Worm (Caenorhabditis elegans) whole organism, midembryonic: ENCODE results near the gene ugt-55.

ENCODE experiments used
- T22C8.4 ChIP-seq: fragments of 200-800 bp; sonication (Bioruptor generic); IDR thresholded peaks from 2 replicates; pipeline ENCODE4 v1.3.6; 2022; ENCODE audit warnings: missing genetic modification characterization, missing compliant biosample characterization
- cog-1 ChIP-seq: sonication (generic microtip); optimal IDR thresholded peaks from 2 replicates; lab custom pipeline; 2016; ENCODE audit warnings: missing genetic modification characterization, missing compliant biosample characterization
- flt-1 ChIP-seq: fragments of 200-800 bp; sonication (Bioruptor generic); IDR thresholded peaks from 2 replicates; pipeline ENCODE4 v1.3.6; 2022; ENCODE audit warnings: missing genetic modification characterization, missing compliant biosample characterization
- klf-2 ChIP-seq: fragments of 200-800 bp; sonication (Bioruptor generic); conservative IDR thresholded peaks from 2 replicates; pipeline ENCODE4 v1.3.6; 2022; ENCODE audit warnings: missing genetic modification reagents, missing genetic modification characterization, missing compliant biosample characterization
- med-1 ChIP-seq: sonication (generic microtip); optimal IDR thresholded peaks from 2 replicates; lab custom pipeline; 2017; ENCODE audit warnings: missing genetic modification characterization, mild to moderate bottlenecking, missing compliant biosample characterization, antibody characterized with exemption, missing genetic modification reagents; ENCODE audit not compliant: insufficient read depth
- ref-1 ChIP-seq: fragments of 200-800 bp; sonication (Bioruptor generic); conservative IDR thresholded peaks from 2 replicates; pipeline ENCODE4 v1.3.6; 2022; ENCODE audit warnings: missing genetic modification reagents, missing genetic modification characterization, missing compliant biosample characterization
- tab-1 ChIP-seq: fragments of 200-800 bp; sonication (Bioruptor generic); IDR thresholded peaks from 2 replicates; pipeline ENCODE4 v1.3.6; 2022; ENCODE audit warnings: missing genetic modification characterization, missing compliant biosample characterization
- ztf-23 ChIP-seq: fragments of 200-800 bp; sonication (Bioruptor generic); IDR thresholded peaks from 2 replicates; pipeline ENCODE4 v1.3.6; 2022; ENCODE audit warnings: missing genetic modification reagents, missing genetic modification characterization, missing compliant biosample characterization
- ztf-29 ChIP-seq: fragments of 200-800 bp; sonication (Bioruptor generic); IDR thresholded peaks from 2 replicates; pipeline ENCODE4 v1.3.6; 2022; ENCODE audit warnings: missing genetic modification reagents, missing genetic modification characterization, missing compliant biosample characterization

ugt-55 gene

ce11 chrV:12271495-12271894 is 15.0 kb downstream of the ugt-55 start, which contains the start of the genes tsfm-1 and capg-2:
Gene tsfm-1 (minus strand): TSS chrV:12271551.
Gene capg-2 (plus strand): TSS chrV:12271873.
- TF ChIP-seq ztf-29 (GFP tag; lab: Robert Waterston, UW): no peak

- no peak for TF ChIP-seq tab-1 (GFP tag; lab: Robert Waterston, UW)
- no peak for TF ChIP-seq med-1
- TF ChIP-seq flt-1 (GFP tag; lab: Robert Waterston, UW): no peak
- no peak for TF ChIP-seq cog-1 (tag; lab: Kevin White, UChicago)
- no peak for TF ChIP-seq ztf-29 (GFP tag; lab: Robert Waterston, UW)
- TF ChIP-seq ref-1 (GFP tag; lab: Robert Waterston, UW): no peak
- TF ChIP-seq ztf-23: no peak
- TF ChIP-seq T22C8.4 (GFP tag; lab: Robert Waterston, UW): no peak
- no peak for TF ChIP-seq klf-2
Measured at ce11 chrV:12275714-12276113, 19.2 kb downstream of the ugt-55 start.

ce11 chrV:12276946-12277345 is 20.4 kb downstream of the ugt-55 start, which contains the start of gene bnc-1:
Gene bnc-1 (minus strand): TSS chrV:12277046.
- no peak for TF ChIP-seq flt-1 (GFP tag; lab: Robert Waterston, UW)
- no peak for TF ChIP-seq tab-1 (GFP tag; lab: Robert Waterston, UW)
- no peak for TF ChIP-seq ztf-23
- no peak for TF ChIP-seq T22C8.4 (GFP tag; lab: Robert Waterston, UW)
- no peak for TF ChIP-seq cog-1 (tag; lab: Kevin White, UChicago)
- no peak for TF ChIP-seq ref-1 (GFP tag; lab: Robert Waterston, UW)
- no peak for TF ChIP-seq ztf-29 (GFP tag; lab: Robert Waterston, UW)
- TF ChIP-seq klf-2: no peak
- no peak for TF ChIP-seq med-1

DNA sequence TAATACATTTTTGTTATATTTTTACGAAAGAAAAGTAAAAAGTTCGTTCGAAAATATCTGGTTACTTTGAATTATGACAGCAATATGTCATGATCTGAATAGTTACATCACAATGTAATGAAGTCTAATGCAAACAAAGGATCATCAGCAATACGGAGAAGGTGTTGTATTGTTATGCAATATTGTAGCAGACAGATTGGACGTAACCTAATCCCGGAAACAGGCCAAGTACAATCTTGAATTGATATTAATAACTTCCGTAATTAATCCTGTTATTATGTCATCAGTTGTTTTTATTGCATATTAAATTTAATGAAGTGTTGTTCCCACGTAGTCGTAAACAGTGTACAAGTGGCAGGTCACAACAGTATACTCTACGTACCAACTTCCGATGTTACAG is 25.0 kb downstream of the ugt-55 start:
- TF ChIP-seq med-1: no peak

- TF ChIP-seq flt-1 (GFP tag; lab: Robert Waterston, UW) (no peak), cog-1 (tag; lab: Kevin White, UChicago) (no peak), ztf-29 (GFP tag; lab: Robert Waterston, UW) (no peak), T22C8.4 (GFP tag; lab: Robert Waterston, UW) (no peak), ref-1 (GFP tag; lab: Robert Waterston, UW) (no peak), tab-1 (GFP tag; lab: Robert Waterston, UW) (no peak), klf-2 (no peak), med-1 (no peak), ztf-23 (no peak)
Measured at ce11 chrV:12283187-12283586, 26.7 kb downstream of the ugt-55 start, which contains the start of gene F55C5.10. Gene F55C5.10 (plus strand): TSS chrV:12283487.

DNA sequence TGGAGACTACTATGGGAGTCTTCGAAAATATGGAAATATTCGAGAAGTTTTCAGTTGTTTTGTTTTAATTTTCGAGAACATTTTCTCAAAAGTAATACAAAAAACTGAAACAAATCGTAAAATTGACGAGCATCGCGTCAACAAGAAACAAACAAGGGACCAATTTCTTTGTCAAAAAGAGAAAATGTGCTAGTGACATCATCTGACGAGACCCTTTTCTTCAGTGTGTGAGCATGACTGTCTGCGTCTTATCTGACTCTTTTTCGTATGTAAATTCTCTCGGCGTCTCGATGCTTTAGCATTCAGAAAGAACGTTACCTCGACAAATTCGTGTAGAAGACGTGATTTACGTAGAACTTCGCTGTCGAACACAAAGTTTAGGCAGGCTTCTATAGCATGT is 31.2 kb downstream of the ugt-55 start:
- TF ChIP-seq cog-1 (tag; lab: Kevin White, UChicago) (no peak), T22C8.4 (GFP tag; lab: Robert Waterston, UW) (no peak), klf-2 (no peak), ztf-23 (no peak), med-1 (no peak), ztf-29 (GFP tag; lab: Robert Waterston, UW) (no peak), flt-1 (GFP tag; lab: Robert Waterston, UW) (no peak), tab-1 (GFP tag; lab: Robert Waterston, UW) (no peak)

- TF ChIP-seq ztf-29 (GFP tag; lab: Robert Waterston, UW) (no peak), flt-1 (GFP tag; lab: Robert Waterston, UW) (no peak), cog-1 (tag; lab: Kevin White, UChicago) (no peak), klf-2 (no peak), ztf-23 (no peak), tab-1 (GFP tag; lab: Robert Waterston, UW) (no peak), ref-1 (GFP tag; lab: Robert Waterston, UW) (no peak), T22C8.4 (GFP tag; lab: Robert Waterston, UW) (no peak), med-1 (no peak)
Measured at ce11 chrV:12288577-12288976, 32.1 kb downstream of the ugt-55 start, which contains the start of gene rskd-1. Gene rskd-1 (minus strand): TSS chrV:12288615.

ce11 chrV:12291587-12291986 is 35.1 kb downstream of the ugt-55 start, which contains the start of the genes srpa-68 and srh-16:
Gene srpa-68 (minus strand): TSS chrV:12291658.
Gene srh-16 (plus strand): TSS chrV:12291861.
- TF ChIP-seq ztf-23 (peak; percentile 83), med-1 (peak; percentile 49), flt-1 (GFP tag; lab: Robert Waterston, UW) (peak; percentile 87), ref-1 (GFP tag; lab: Robert Waterston, UW) (no peak), tab-1 (GFP tag; lab: Robert Waterston, UW) (peak; percentile 67; the same call in 1 of the 2 replicates), T22C8.4 (GFP tag; lab: Robert Waterston, UW) (no peak), cog-1 (tag; lab: Kevin White, UChicago) (peak; percentile 79), ztf-29 (GFP tag; lab: Robert Waterston, UW) (0 out of 2 replicates have a peak, but pooled peaks have one; percentile 19), klf-2 (0 out of 2 replicates have a peak, but pooled peaks have one; percentile 48)

ce11 chrV:12294091-12294490 is 37.6 kb downstream of the ugt-55 start:
- no peak for TF ChIP-seq flt-1 (GFP tag; lab: Robert Waterston, UW)
- TF ChIP-seq cog-1 (tag; lab: Kevin White, UChicago): no peak
- no peak for TF ChIP-seq T22C8.4 (GFP tag; lab: Robert Waterston, UW)
- no peak for TF ChIP-seq ztf-23
- no peak for TF ChIP-seq med-1
- no peak for TF ChIP-seq ztf-29 (GFP tag; lab: Robert Waterston, UW)
- no peak for TF ChIP-seq tab-1 (GFP tag; lab: Robert Waterston, UW)
- no peak for TF ChIP-seq ref-1 (GFP tag; lab: Robert Waterston, UW)
- TF ChIP-seq klf-2: no peak

DNA sequence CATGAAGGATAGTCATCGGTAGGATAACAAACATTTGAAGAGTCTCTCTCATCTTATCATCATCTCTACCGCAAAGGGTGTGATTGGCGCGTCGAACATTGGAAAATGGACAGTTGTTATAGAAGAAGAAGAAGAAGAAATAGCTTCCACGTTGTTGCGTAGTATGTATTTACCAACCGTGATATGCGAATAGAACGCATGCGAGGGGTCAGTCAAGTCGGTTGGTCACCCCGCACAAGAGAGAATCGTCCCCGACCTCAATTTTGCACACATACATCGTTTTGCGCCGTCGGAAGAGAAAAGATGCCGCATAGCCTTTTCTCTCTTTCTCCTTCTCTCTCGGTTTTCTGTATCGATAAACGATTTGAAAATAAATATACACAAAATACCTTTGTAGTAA is 38.5 kb downstream of the ugt-55 start:
- TF ChIP-seq med-1 (no peak), T22C8.4 (GFP tag; lab: Robert Waterston, UW) (no peak), cog-1 (tag; lab: Kevin White, UChicago) (no peak), flt-1 (GFP tag; lab: Robert Waterston, UW) (no peak), tab-1 (GFP tag; lab: Robert Waterston, UW) (no peak), ref-1 (GFP tag; lab: Robert Waterston, UW) (no peak), ztf-29 (GFP tag; lab: Robert Waterston, UW) (no peak), ztf-23 (no peak), klf-2 (no peak)
